Worm (Caenorhabditis elegans) whole organism, late embryonic: ENCODE measurements around the gene irld-55.
A peak's percentile ranks its signal among the peaks of the same experiment; 100 is the strongest.

Experiments used
- C38D4.7 ChIP-seq: fragments of 200-800 bp; sonication (Bioruptor generic); optimal IDR thresholded peaks from 2 replicates; lab custom pipeline; 2018; ENCODE audit warnings: mild to moderate bottlenecking, missing genetic modification characterization, moderate library complexity, missing compliant biosample characterization
- F13H6.1 ChIP-seq: sonication (generic microtip); optimal IDR thresholded peaks from 2 replicates; lab custom pipeline; 2016; ENCODE audit warnings: missing genetic modification characterization, missing compliant biosample characterization
- K09A11.1 ChIP-seq: sonication (generic microtip); optimal IDR thresholded peaks from 2 replicates; lab custom pipeline; 2017; ENCODE audit warnings: antibody characterized with exemption, mild to moderate bottlenecking, missing genetic modification characterization, missing compliant biosample characterization; ENCODE audit not compliant: insufficient read depth
- Y22D7AL.16 ChIP-seq: sonication (generic microtip); optimal IDR thresholded peaks from 2 replicates; lab custom pipeline; 2016; ENCODE audit warnings: missing genetic modification characterization, missing compliant biosample characterization
- ahr-1 ChIP-seq: sonication (generic microtip); optimal IDR thresholded peaks from 2 replicates; lab custom pipeline; 2016; ENCODE audit warnings: missing genetic modification characterization, missing compliant biosample characterization
- ceh-19 ChIP-seq: fragments of 200-800 bp; sonication (Bioruptor generic); optimal IDR thresholded peaks from 2 replicates; lab custom pipeline; 2018; ENCODE audit warnings: mild to moderate bottlenecking, missing genetic modification characterization, missing compliant biosample characterization
- ceh-2 ChIP-seq: sonication (generic microtip); optimal IDR thresholded peaks from 2 replicates; lab custom pipeline; 2016; ENCODE audit warnings: missing genotype, missing genetic modification characterization, missing compliant biosample characterization
- ceh-48 ChIP-seq: sonication (generic microtip); optimal IDR thresholded peaks from 2 replicates; lab custom pipeline; 2016; ENCODE audit warnings: missing genetic modification characterization, inconsistent platforms, missing compliant biosample characterization
- ceh-9 ChIP-seq: sonication (generic microtip); optimal IDR thresholded peaks from 2 replicates; lab custom pipeline; 2016; ENCODE audit warnings: mild to moderate bottlenecking, missing genetic modification characterization, inconsistent platforms, missing compliant biosample characterization
- dmd-4 ChIP-seq: sonication (generic microtip); optimal IDR thresholded peaks from 2 replicates; lab custom pipeline; 2016; ENCODE audit warnings: borderline replicate concordance, missing genetic modification characterization, missing compliant biosample characterization
- elt-2 ChIP-seq: sonication (generic microtip); optimal IDR thresholded peaks from 2 replicates; lab custom pipeline; 2016; ENCODE audit warnings: missing genetic modification reagents, missing genetic modification characterization, missing compliant biosample characterization
- eyg-1 ChIP-seq: sonication (generic microtip); optimal IDR thresholded peaks from 2 replicates; lab custom pipeline; 2016; ENCODE audit warnings: missing genotype, missing genetic modification characterization, missing compliant biosample characterization
- fkh-10 ChIP-seq: fragments of 150-350 bp; optimal IDR thresholded peaks from 2 replicates; lab custom pipeline; 2014; ENCODE audit warnings: missing biosample characterization, missing genetic modification reagents, missing genetic modification characterization
- fkh-6 ChIP-seq: sonication (generic microtip); optimal IDR thresholded peaks from 2 replicates; lab custom pipeline; 2016; ENCODE audit warnings: missing genetic modification characterization, missing compliant biosample characterization
- hlh-30 ChIP-seq: sonication (generic microtip); optimal IDR thresholded peaks from 2 replicates; lab custom pipeline; 2017; ENCODE audit warnings: antibody characterized with exemption, missing genetic modification characterization, missing compliant biosample characterization; ENCODE audit not compliant: insufficient read depth
- lim-6 ChIP-seq: sonication (generic microtip); optimal IDR thresholded peaks from 2 replicates; lab custom pipeline; 2016; ENCODE audit warnings: missing genetic modification characterization, missing compliant biosample characterization
- lin-11 ChIP-seq: fragments of 200-800 bp; sonication (Bioruptor generic); optimal IDR thresholded peaks from 2 replicates; lab custom pipeline; 2018; ENCODE audit warnings: mild to moderate bottlenecking, missing genetic modification characterization, missing compliant biosample characterization
- mec-3 ChIP-seq: sonication (generic microtip); optimal IDR thresholded peaks from 2 replicates; lab custom pipeline; 2016; ENCODE audit warnings: borderline replicate concordance, missing genetic modification characterization, missing compliant biosample characterization
- npax-4 ChIP-seq: sonication (generic microtip); optimal IDR thresholded peaks from 2 replicates; lab custom pipeline; 2016; ENCODE audit warnings: missing genetic modification characterization, missing compliant biosample characterization
- pha-2 ChIP-seq: sonication (generic microtip); optimal IDR thresholded peaks from 2 replicates; lab custom pipeline; 2017; ENCODE audit warnings: mild to moderate bottlenecking, missing genetic modification characterization, missing compliant biosample characterization
- pha-4 ChIP-seq: fragments of 150-350 bp; optimal IDR thresholded peaks from 2 replicates; lab custom pipeline; 2018; ENCODE audit warnings: missing biosample characterization, missing genetic modification reagents, missing genetic modification characterization
- pqm-1 ChIP-seq: sonication (generic microtip); optimal IDR thresholded peaks from 2 replicates; lab custom pipeline; 2016; ENCODE audit warnings: missing genetic modification characterization, missing compliant biosample characterization
- pros-1 ChIP-seq: fragments of 150-350 bp; optimal IDR thresholded peaks from 2 replicates; lab custom pipeline; 2014; ENCODE audit warnings: missing biosample characterization, missing genetic modification reagents, missing genetic modification characterization
- sox-2 ChIP-seq: fragments of 200-800 bp; sonication (Bioruptor generic); IDR thresholded peaks from 2 replicates; pipeline ENCODE4 v1.3.6; 2022; ENCODE audit warnings: missing genetic modification reagents, missing genetic modification characterization, missing compliant biosample characterization
- sox-4 ChIP-seq: sonication (generic microtip); optimal IDR thresholded peaks from 2 replicates; lab custom pipeline; 2017; ENCODE audit warnings: mild to moderate bottlenecking, missing genetic modification characterization, inconsistent platforms, missing compliant biosample characterization
- tbx-2 ChIP-seq: sonication (generic microtip); optimal IDR thresholded peaks from 2 replicates; lab custom pipeline; 2016; ENCODE audit warnings: missing genetic modification characterization, missing compliant biosample characterization
- tbx-7 ChIP-seq: sonication (generic microtip); optimal IDR thresholded peaks from 2 replicates; lab custom pipeline; 2016; ENCODE audit warnings: missing genotype, missing genetic modification characterization, missing compliant biosample characterization
- ttx-3 ChIP-seq: sonication (generic microtip); optimal IDR thresholded peaks from 2 replicates; lab custom pipeline; 2016; ENCODE audit warnings: missing genetic modification reagents, missing genetic modification characterization, missing compliant biosample characterization
- unc-3 ChIP-seq, 2 experiments: fragments of 200-800 bp in 1 of 2; sonication (Bioruptor generic) in 1 of 2; sonication (generic microtip) in 1 of 2; conservative IDR thresholded peaks in 1 of 2; optimal IDR thresholded peaks in 1 of 2; 2 replicates each; pipeline versions ENCODE4 v1.3.6 to Lab custom; 2016 to 2022; ENCODE audit warnings: missing compliant biosample characterization in 2 of 2, missing genetic modification characterization in 2 of 2, missing genetic modification reagents in 1 of 2
- unc-42 ChIP-seq: sonication (generic microtip); optimal IDR thresholded peaks from 2 replicates; lab custom pipeline; 2016; ENCODE audit warnings: missing genotype, missing genetic modification characterization, missing compliant biosample characterization
- unc-55 ChIP-seq: sonication (generic microtip); optimal IDR thresholded peaks from 2 replicates; lab custom pipeline; 2017; ENCODE audit warnings: missing biosample characterization, missing genetic modification reagents, missing genetic modification characterization
- unc-86 ChIP-seq: sonication (generic microtip); optimal IDR thresholded peaks from 2 replicates; lab custom pipeline; 2016; ENCODE audit warnings: missing genetic modification characterization, missing compliant biosample characterization
- ztf-16 ChIP-seq: sonication (generic microtip); optimal IDR thresholded peaks from 2 replicates; lab custom pipeline; 2017; ENCODE audit warnings: missing genetic modification characterization, missing compliant biosample characterization

Gene irld-55

ce11 chrIV:14033752-14034570, 14.0 kb downstream of the irld-55 start (continued):
- TF ChIP-seq C38D4.7 (GFP tag; lab: Kevin White, UChicago): peak; percentile 95
- peak; percentile 97 for TF ChIP-seq pha-2 (tag; lab: Kevin White, UChicago)
- peak; percentile 84 for TF ChIP-seq unc-3 (GFP tag; conservative IDR thresholded peaks at IDR 0.05; lab: Robert Waterston, UW)
- peak; percentile 70 for TF ChIP-seq unc-3 (tag; optimal IDR thresholded peaks at IDR 0.05; lab: Kevin White, UChicago)
- TF ChIP-seq sox-2: peak; percentile 87
- TF ChIP-seq sox-4 (tag; lab: Kevin White, UChicago): peak; percentile 93
- no peak for TF ChIP-seq pha-4 (tag; lab: Kevin White, UChicago)
- peak; percentile 36 for TF ChIP-seq unc-42 (tag; lab: Kevin White, UChicago)
- peak; percentile 59 for TF ChIP-seq pqm-1
- peak; percentile 76 for TF ChIP-seq hlh-30
- TF ChIP-seq dmd-4 (tag; lab: Kevin White, UChicago): peak; percentile 77
- peak; percentile 81 for TF ChIP-seq ztf-16 (tag; lab: Kevin White, UChicago)
- peak; percentile 93 for TF ChIP-seq ceh-19 (GFP tag; lab: Kevin White, UChicago)
- peak; percentile 45 for TF ChIP-seq pros-1
- TF ChIP-seq K09A11.1 (tag; lab: Kevin White, UChicago): peak; percentile 86
- peak; percentile 38 for TF ChIP-seq fkh-10 (GFP tag; lab: Kevin White, UChicago)
- TF ChIP-seq lin-11 (tag; lab: Kevin White, UChicago): peak; percentile 89
- peak; percentile 68 for TF ChIP-seq ceh-2 (tag; lab: Kevin White, UChicago)
- TF ChIP-seq, all 69 proteins: peak for 66

- TF ChIP-seq npax-4 (tag; lab: Kevin White, UChicago) (no peak), ceh-48 (tag; lab: Kevin White, UChicago) (peak; percentile 46)
These were observed 14.6 kb downstream of the irld-55 start for ce11 chrIV:14034571-14034954.

- TF ChIP-seq eyg-1 (tag; lab: Kevin White, UChicago): no peak
- no peak for TF ChIP-seq pros-1
- no peak for TF ChIP-seq ceh-19 (GFP tag; lab: Kevin White, UChicago)
- no peak for TF ChIP-seq unc-86 (tag; lab: Kevin White, UChicago)
- TF ChIP-seq mec-3 (tag; lab: Kevin White, UChicago): no peak
- TF ChIP-seq ceh-9: no peak
- TF ChIP-seq elt-2 (tag; lab: Kevin White, UChicago): no peak
- no peak for TF ChIP-seq F13H6.1 (tag; lab: Kevin White, UChicago)
- no peak for TF ChIP-seq fkh-6 (tag; lab: Kevin White, UChicago)
- TF ChIP-seq ahr-1 (tag; lab: Kevin White, UChicago): no peak
- no peak for TF ChIP-seq npax-4 (tag; lab: Kevin White, UChicago)
- no peak for TF ChIP-seq lim-6
- no peak for TF ChIP-seq sox-2
- TF ChIP-seq pha-2 (tag; lab: Kevin White, UChicago): no peak
- TF ChIP-seq ttx-3: no peak
- no peak for TF ChIP-seq unc-55 (GFP tag; lab: Kevin White, UChicago)
- no peak for TF ChIP-seq tbx-7 (tag; lab: Kevin White, UChicago)
These were observed 23.7 kb downstream of the irld-55 start, which contains the start of gene Y37A1B.7 for ce11 chrIV:14043680-14044079. TSS of gene Y37A1B.7 (minus strand) at chrIV:14043780.

ce11 chrIV:14046777-14047176, 26.8 kb downstream of the irld-55 start:
- TF ChIP-seq tbx-2 (tag; lab: Kevin White, UChicago) (peak; percentile 45), hlh-30 (peak; percentile 51), Y22D7AL.16 (tag; lab: Kevin White, UChicago) (no peak)
